Worm (Caenorhabditis elegans) whole organism, early embryonic: ENCODE measurements around the gene gcy-23.
"Not testable (repeated sequence)": the region's sequence is repeated elsewhere in the genome, so short reads cannot be mapped to it uniquely, and the experiment has no call there.

ENCODE experiments used
- B0310.2 ChIP-seq: sonication (generic microtip); optimal IDR thresholded peaks from 2 replicates; lab custom pipeline; 2016; ENCODE audit warnings: mild to moderate bottlenecking, missing genetic modification characterization, missing compliant biosample characterization
- F13C5.2 ChIP-seq: sonication (generic microtip); optimal IDR thresholded peaks from 2 replicates; lab custom pipeline; 2017; ENCODE audit warnings: mild to moderate bottlenecking, missing genetic modification characterization, inconsistent platforms, missing compliant biosample characterization
- aly-1 ChIP-seq: sonication (generic microtip); optimal IDR thresholded peaks from 2 replicates; lab custom pipeline; 2016; ENCODE audit warnings: missing genetic modification characterization, missing compliant biosample characterization
- ama-1 ChIP-seq: fragments of 150-350 bp; optimal IDR thresholded peaks from 2 replicates; lab custom pipeline; 2014
- ceh-13 ChIP-seq: fragments of 200-800 bp; sonication (Bioruptor generic); optimal IDR thresholded peaks from 2 replicates; lab custom pipeline; 2018; ENCODE audit warnings: mild to moderate bottlenecking, missing genetic modification characterization, missing compliant biosample characterization
- ceh-36 ChIP-seq: sonication (generic microtip); optimal IDR thresholded peaks from 2 replicates; lab custom pipeline; 2016; ENCODE audit warnings: missing genetic modification characterization, inconsistent platforms, missing compliant biosample characterization
- ets-7 ChIP-seq: sonication (generic microtip); optimal IDR thresholded peaks from 2 replicates; lab custom pipeline; 2016; ENCODE audit warnings: missing genotype, missing genetic modification characterization, missing compliant biosample characterization
- flt-1 ChIP-seq: fragments of 200-800 bp; sonication (Bioruptor generic); IDR thresholded peaks from 2 replicates; pipeline ENCODE4 v1.3.6; 2022; ENCODE audit warnings: missing genetic modification characterization, missing compliant biosample characterization
- hmbx-1 ChIP-seq: sonication (generic microtip); optimal IDR thresholded peaks from 2 replicates; lab custom pipeline; 2016; ENCODE audit warnings: mild to moderate bottlenecking, missing genetic modification characterization, missing compliant biosample characterization
- hmg-4 ChIP-seq: fragments of 200-800 bp; sonication (Bioruptor generic); optimal IDR thresholded peaks from 2 replicates; lab custom pipeline; 2018; ENCODE audit warnings: mild to moderate bottlenecking, missing genetic modification characterization, missing compliant biosample characterization
- hnd-1 ChIP-seq: sonication (generic microtip); optimal IDR thresholded peaks from 2 replicates; lab custom pipeline; 2016; ENCODE audit warnings: missing genetic modification characterization, missing compliant biosample characterization
- pes-1 ChIP-seq: fragments of 200-800 bp; sonication (Bioruptor generic); IDR thresholded peaks from 2 replicates; pipeline ENCODE4 v1.3.6; 2022; ENCODE audit warnings: missing genetic modification reagents, missing genetic modification characterization, missing compliant biosample characterization
- scrt-1 ChIP-seq: fragments of 200-800 bp; sonication (Bioruptor generic); IDR thresholded peaks from 2 replicates; pipeline ENCODE4 v1.3.6; 2022; ENCODE audit warnings: missing genetic modification characterization, missing compliant biosample characterization
- sea-1 ChIP-seq: fragments of 200-800 bp; sonication (Bioruptor generic); conservative IDR thresholded peaks from 2 replicates; pipeline ENCODE4 v1.3.6; 2022; ENCODE audit warnings: missing genetic modification characterization, missing compliant biosample characterization
- tbx-11 ChIP-seq: fragments of 200-800 bp; sonication (Bioruptor generic); IDR thresholded peaks from 2 replicates; pipeline ENCODE4 v1.3.6; 2022; ENCODE audit warnings: missing genetic modification characterization, missing compliant biosample characterization
- tbx-37 ChIP-seq: fragments of 200-800 bp; sonication (Bioruptor generic); conservative IDR thresholded peaks from 2 replicates; pipeline ENCODE4 v1.3.6; 2022; ENCODE audit warnings: missing genetic modification reagents, missing genetic modification characterization, missing compliant biosample characterization
- tra-4 ChIP-seq: sonication (generic microtip); optimal IDR thresholded peaks from 2 replicates; lab custom pipeline; 2017; ENCODE audit warnings: missing genetic modification characterization, missing compliant biosample characterization

gcy-23 gene

DNA sequence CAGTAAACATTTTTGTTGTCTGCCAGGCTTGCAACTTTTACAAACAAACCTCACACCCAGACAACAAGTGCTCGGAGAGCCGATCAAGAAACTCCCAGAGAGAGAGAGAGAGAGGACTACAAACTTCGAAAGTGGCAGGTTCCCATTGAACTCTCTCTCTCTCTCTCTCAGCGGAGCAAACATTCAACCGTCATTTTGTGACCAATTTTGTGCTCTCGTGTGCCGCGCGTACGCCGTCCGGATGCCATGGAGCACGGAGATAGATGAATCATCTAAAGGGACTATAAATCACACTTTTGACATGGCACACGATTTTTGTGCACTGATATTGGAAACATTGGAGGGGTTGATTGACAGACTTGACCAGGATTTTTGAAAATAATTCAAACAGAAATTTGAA, 19.7 kb upstream of the gcy-23 start:
- TF ChIP-seq tra-4 (no peak), hnd-1 (no peak)

DNA sequence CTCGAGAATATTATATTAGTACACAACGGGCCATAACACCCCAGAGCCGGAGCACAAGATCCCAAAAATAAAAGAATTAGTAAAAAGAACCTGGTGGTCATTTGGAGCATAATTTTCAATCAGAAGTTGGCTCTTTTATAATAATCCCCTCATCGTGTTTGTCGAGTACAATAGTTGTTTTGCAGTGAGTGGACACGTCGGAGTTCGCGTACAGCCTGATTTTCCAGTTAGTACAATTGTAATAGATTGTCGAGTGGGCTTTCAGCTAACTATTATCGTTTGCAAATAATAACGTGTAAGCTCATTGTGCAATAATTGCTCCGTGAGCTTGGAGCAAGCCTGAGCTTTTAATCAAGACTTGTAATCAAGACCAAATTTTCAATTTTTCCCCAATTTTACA, 18.3 kb upstream of the gcy-23 start, which contains the start of gene W08E12.9:
Gene W08E12.9 (minus strand): TSS at position 101 of the 400 bp plus-strand sequence.
- TF ChIP-seq ama-1 (lab: Kevin White, UChicago) (no peak), aly-1 (tag; lab: Kevin White, UChicago) (no peak), ceh-36 (tag; lab: Kevin White, UChicago) (no peak), tbx-11 (GFP tag; lab: Robert Waterston, UW) (no peak), hmg-4 (GFP tag; lab: Kevin White, UChicago) (no peak), sea-1 (GFP tag; lab: Robert Waterston, UW) (no peak), F13C5.2 (tag; lab: Kevin White, UChicago) (no peak), tbx-37 (GFP tag; lab: Robert Waterston, UW) (no peak), B0310.2 (tag; lab: Kevin White, UChicago) (no peak)

ce11 chrIV:3305575-3305974, 16.4 kb upstream of the gcy-23 start, which contains the start of gene W08E12.2:
Gene W08E12.2, plus strand, starts transcription at chrIV:3305875.
- no peak for TF ChIP-seq tbx-11 (GFP tag; lab: Robert Waterston, UW)
- no peak for TF ChIP-seq hmbx-1 (tag; lab: Kevin White, UChicago)
- TF ChIP-seq ets-7: no peak
- no peak for TF ChIP-seq pes-1 (GFP tag; lab: Robert Waterston, UW)
- TF ChIP-seq B0310.2 (tag; lab: Kevin White, UChicago): no peak
- no peak for TF ChIP-seq flt-1 (GFP tag; lab: Robert Waterston, UW)

- TF ChIP-seq flt-1 (GFP tag; lab: Robert Waterston, UW); hmg-4 (GFP tag; lab: Kevin White, UChicago); scrt-1 (GFP tag; lab: Robert Waterston, UW): not testable (repeated sequence)
Observed at ce11 chrIV:3303690-3304089, 14.6 kb upstream of the gcy-23 start, which contains the start of gene idpp-12. Gene idpp-12, plus strand, starts transcription at chrIV:3303990.

DNA sequence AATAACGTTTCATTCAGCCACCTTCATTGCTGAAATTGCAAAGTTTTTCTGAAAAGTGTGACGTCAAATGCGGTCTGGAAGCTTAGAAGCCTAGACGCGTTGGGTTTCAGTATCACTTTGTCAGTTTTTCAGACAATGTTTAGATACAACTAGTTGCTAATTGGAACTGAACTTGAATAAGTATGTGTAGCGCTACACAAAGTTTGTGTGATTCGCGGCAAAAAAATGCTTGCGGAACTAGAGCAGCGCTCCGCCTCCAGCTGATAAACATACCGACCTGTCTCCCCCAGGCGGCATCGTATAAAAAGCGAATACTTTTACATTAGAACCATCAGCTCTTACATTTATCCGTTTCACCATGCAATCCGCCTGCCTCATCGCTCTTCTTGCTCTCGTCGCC, 12.9 kb upstream of the gcy-23 start, which contains the start of gene W08E12.4:
Gene W08E12.4 (plus strand): TSS at position 301 of the 400 bp plus-strand sequence.
- TF ChIP-seq F13C5.2 (tag; lab: Kevin White, UChicago); hmg-4 (GFP tag; lab: Kevin White, UChicago); tbx-11 (GFP tag; lab: Robert Waterston, UW): not testable (repeated sequence)

ce11 chrIV:3300492-3300891, 11.4 kb upstream of the gcy-23 start, which contains the start of gene W08E12.5:
Gene W08E12.5, plus strand, starts transcription at chrIV:3300792.
- no peak for TF ChIP-seq F13C5.2 (tag; lab: Kevin White, UChicago)
- no peak for TF ChIP-seq hnd-1

- TF ChIP-seq B0310.2 (tag; lab: Kevin White, UChicago) (no peak), sea-1 (GFP tag; lab: Robert Waterston, UW) (0 out of 2 replicates have a peak, but pooled peaks have one; percentile 29)
Observed at ce11 chrIV:3299229-3299628, 10.1 kb upstream of the gcy-23 start.

DNA sequence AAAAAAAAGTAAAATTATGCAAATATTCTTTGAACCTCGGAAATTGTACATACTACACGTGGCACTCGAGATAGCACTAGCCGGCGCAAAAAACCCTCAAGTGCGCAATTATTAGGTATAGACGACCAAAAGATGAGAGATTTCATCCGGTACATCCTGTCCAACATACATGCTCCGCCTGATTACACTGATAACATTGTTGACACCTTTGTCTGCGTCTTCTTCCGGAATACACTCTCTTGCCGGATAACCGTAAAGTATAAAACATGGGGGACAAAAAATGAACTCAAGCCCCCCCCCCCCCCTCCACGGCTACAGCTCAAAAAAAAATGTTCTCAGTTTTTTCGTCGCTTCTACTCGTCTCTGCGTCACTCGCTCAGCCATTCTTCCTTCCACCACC, 9.2 kb upstream of the gcy-23 start, which contains the start of gene W08E12.6:
Gene W08E12.6 (plus strand): TSS at position 301 of the 400 bp plus-strand sequence.
- TF ChIP-seq F13C5.2 (tag; lab: Kevin White, UChicago) (no peak), ets-7 (no peak), flt-1 (GFP tag; lab: Robert Waterston, UW) (no peak), tbx-37 (GFP tag; lab: Robert Waterston, UW) (no peak), pes-1 (GFP tag; lab: Robert Waterston, UW) (no peak), ceh-13 (no peak), tra-4 (no peak), hmg-4 (GFP tag; lab: Kevin White, UChicago) (no peak), hmbx-1 (tag; lab: Kevin White, UChicago) (no peak), aly-1 (tag; lab: Kevin White, UChicago) (no peak), sea-1 (GFP tag; lab: Robert Waterston, UW) (no peak), ceh-36 (tag; lab: Kevin White, UChicago) (no peak), scrt-1 (GFP tag; lab: Robert Waterston, UW) (no peak), hnd-1 (no peak), tbx-11 (GFP tag; lab: Robert Waterston, UW) (no peak), ama-1 (lab: Kevin White, UChicago) (no peak), B0310.2 (tag; lab: Kevin White, UChicago) (no peak)
